Worm (Caenorhabditis elegans) whole organism, L4 larva: ENCODE data around the gene Y82E9BL.1.

ENCODE experiments used
- aly-2 ChIP-seq: sonication (generic microtip); optimal IDR thresholded peaks from 2 replicates; lab custom pipeline; 2018; ENCODE audit warnings: missing biosample characterization, missing genetic modification characterization
- ctbp-1 ChIP-seq: fragments of 200-800 bp; sonication (Bioruptor generic); IDR thresholded peaks from 2 replicates; pipeline ENCODE4 v1.3.6; 2022; ENCODE audit warnings: missing genetic modification reagents, missing genetic modification characterization, missing compliant biosample characterization
- duxl-1 ChIP-seq: sonication (generic microtip); optimal IDR thresholded peaks from 2 replicates; lab custom pipeline; 2016; ENCODE audit warnings: mild to moderate bottlenecking, missing genetic modification characterization, moderate library complexity, missing compliant biosample characterization; ENCODE audit not compliant: poor library complexity
- fkh-10 ChIP-seq: fragments of 150-350 bp; optimal IDR thresholded peaks from 2 replicates; lab custom pipeline; 2014; ENCODE audit warnings: missing biosample characterization, missing genetic modification reagents, missing genetic modification characterization
- lsy-2 ChIP-seq, 2 experiments: fragments of 150-350 bp in 1 of 2; sonication (generic microtip) in 1 of 2; optimal IDR thresholded peaks; 2 replicates each; lab custom pipeline; 2014 to 2017; ENCODE audit warnings: missing biosample characterization in 2 of 2, missing genetic modification characterization in 2 of 2
- nhr-25 ChIP-seq: sonication (generic microtip); optimal IDR thresholded peaks from 2 replicates; lab custom pipeline; 2017; ENCODE audit warnings: missing genetic modification characterization, mild to moderate bottlenecking, missing compliant biosample characterization, antibody characterized with exemption, moderate library complexity, borderline replicate concordance; ENCODE audit not compliant: insufficient read depth
- nhr-77 ChIP-seq: fragments of 150-350 bp; optimal IDR thresholded peaks from 2 replicates; lab custom pipeline; 2014; ENCODE audit warnings: missing biosample characterization, missing genetic modification characterization
- zfp-3 ChIP-seq: fragments of 200-800 bp; sonication (Bioruptor generic); conservative IDR thresholded peaks from 2 replicates; pipeline ENCODE4 v1.3.6; 2022; ENCODE audit warnings: missing genetic modification reagents, missing genetic modification characterization, missing compliant biosample characterization

DNA sequence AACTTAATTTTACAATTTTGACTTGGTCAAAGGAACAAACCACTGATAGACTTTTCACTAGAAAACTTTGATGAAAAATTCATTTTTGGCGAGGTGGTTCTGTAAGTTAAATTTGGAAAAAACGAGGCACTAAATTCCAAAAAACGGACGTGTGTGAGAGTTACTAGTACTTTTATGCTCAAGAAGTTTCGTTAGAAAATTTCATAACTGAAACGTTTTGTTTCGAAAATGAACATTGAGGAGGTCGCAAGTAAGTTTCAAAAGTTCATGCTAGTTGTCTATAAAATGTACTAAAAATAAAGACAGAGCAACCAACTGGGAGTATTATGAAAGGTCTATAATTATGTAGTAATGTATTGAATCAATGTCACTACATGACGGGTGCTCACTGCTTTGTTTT is 36.5 kb upstream of the Y82E9BL.1 start, which contains the start of gene pals-17:
- no peak for TF ChIP-seq aly-2 (tag; lab: Kevin White, UChicago)
- no peak for TF ChIP-seq duxl-1 (tag; lab: Kevin White, UChicago)
- no peak for TF ChIP-seq fkh-10 (GFP tag; lab: Kevin White, UChicago)
- TF ChIP-seq nhr-77, result no peak
- TF ChIP-seq ctbp-1 (GFP tag; lab: Robert Waterston, UW), result no peak
- no peak for TF ChIP-seq nhr-25 (tag; lab: Kevin White, UChicago)
- no peak for TF ChIP-seq lsy-2 (tag; optimal IDR thresholded peaks at IDR 0.05; lab: Kevin White, UChicago)
- no peak for TF ChIP-seq zfp-3 (GFP tag; lab: Robert Waterston, UW)
